Worm (Caenorhabditis elegans) whole organism, L2 larva: ENCODE measurements around the gene cyp-14A4.

Experiments used
- alr-1 ChIP-seq: fragments of 150-350 bp; optimal IDR thresholded peaks from 2 replicates; lab custom pipeline; 2014; ENCODE audit warnings: missing biosample characterization, missing genetic modification characterization
- lin-11 ChIP-seq: fragments of 150-350 bp; sonication (generic microtip); optimal IDR thresholded peaks from 2 replicates; lab custom pipeline; 2014; ENCODE audit warnings: missing biosample characterization, missing genetic modification characterization, inconsistent platforms, mixed read lengths
- lin-39 ChIP-seq: fragments of 150-350 bp; optimal IDR thresholded peaks from 2 replicates; lab custom pipeline; 2014; ENCODE audit warnings: missing biosample characterization, missing genetic modification reagents, missing genetic modification characterization
- lsy-2 ChIP-seq, 2 experiments: fragments of 150-350 bp in 1 of 2; sonication (generic microtip) in 1 of 2; optimal IDR thresholded peaks; 2 replicates each; lab custom pipeline; 2014 to 2017; ENCODE audit warnings: missing biosample characterization in 2 of 2, missing genetic modification characterization in 2 of 2
- nhr-12 ChIP-seq: fragments of 150-350 bp; optimal IDR thresholded peaks from 2 replicates; lab custom pipeline; 2014; ENCODE audit warnings: missing biosample characterization, missing genetic modification characterization
- sem-4 ChIP-seq: fragments of 150-350 bp; optimal IDR thresholded peaks from 2 replicates; lab custom pipeline; 2014; ENCODE audit warnings: missing biosample characterization, missing genetic modification reagents, missing genetic modification characterization
- snpc-4 ChIP-seq: fragments of 150-350 bp; optimal IDR thresholded peaks from 2 replicates; lab custom pipeline; 2014; ENCODE audit warnings: missing biosample characterization, missing genetic modification characterization

ce11 chrX:13315093-13315492, 31.1 kb upstream of the cyp-14A4 start:
- TF ChIP-seq snpc-4 (tag; lab: Kevin White, UChicago) (no peak), sem-4 (tag; lab: Kevin White, UChicago) (no peak), lin-11 (tag; lab: Kevin White, UChicago) (no peak), alr-1 (tag; lab: Kevin White, UChicago) (no peak), nhr-12 (tag; lab: Kevin White, UChicago) (no peak), lin-39 (tag; lab: Kevin White, UChicago) (no peak), lsy-2 (tag; optimal IDR thresholded peaks at IDR 0.05; lab: Kevin White, UChicago) (no peak)
